Worm (Caenorhabditis elegans) whole organism, early embryonic: ENCODE results near the gene T26H5.10.

ENCODE experiments used
- B0310.2 ChIP-seq: sonication (generic microtip); optimal IDR thresholded peaks from 2 replicates; lab custom pipeline; 2016; ENCODE audit warnings: mild to moderate bottlenecking, missing genetic modification characterization, missing compliant biosample characterization
- F13C5.2 ChIP-seq: sonication (generic microtip); optimal IDR thresholded peaks from 2 replicates; lab custom pipeline; 2017; ENCODE audit warnings: mild to moderate bottlenecking, missing genetic modification characterization, inconsistent platforms, missing compliant biosample characterization
- aly-1 ChIP-seq: sonication (generic microtip); optimal IDR thresholded peaks from 2 replicates; lab custom pipeline; 2016; ENCODE audit warnings: missing genetic modification characterization, missing compliant biosample characterization
- ama-1 ChIP-seq: fragments of 150-350 bp; optimal IDR thresholded peaks from 2 replicates; lab custom pipeline; 2014
- ceh-13 ChIP-seq: fragments of 200-800 bp; sonication (Bioruptor generic); optimal IDR thresholded peaks from 2 replicates; lab custom pipeline; 2018; ENCODE audit warnings: mild to moderate bottlenecking, missing genetic modification characterization, missing compliant biosample characterization
- ceh-36 ChIP-seq: sonication (generic microtip); optimal IDR thresholded peaks from 2 replicates; lab custom pipeline; 2016; ENCODE audit warnings: missing genetic modification characterization, inconsistent platforms, missing compliant biosample characterization
- ets-7 ChIP-seq: sonication (generic microtip); optimal IDR thresholded peaks from 2 replicates; lab custom pipeline; 2016; ENCODE audit warnings: missing genotype, missing genetic modification characterization, missing compliant biosample characterization
- flt-1 ChIP-seq: fragments of 200-800 bp; sonication (Bioruptor generic); IDR thresholded peaks from 2 replicates; pipeline ENCODE4 v1.3.6; 2022; ENCODE audit warnings: missing genetic modification characterization, missing compliant biosample characterization
- hmbx-1 ChIP-seq: sonication (generic microtip); optimal IDR thresholded peaks from 2 replicates; lab custom pipeline; 2016; ENCODE audit warnings: mild to moderate bottlenecking, missing genetic modification characterization, missing compliant biosample characterization
- hmg-4 ChIP-seq: fragments of 200-800 bp; sonication (Bioruptor generic); optimal IDR thresholded peaks from 2 replicates; lab custom pipeline; 2018; ENCODE audit warnings: mild to moderate bottlenecking, missing genetic modification characterization, missing compliant biosample characterization
- hnd-1 ChIP-seq: sonication (generic microtip); optimal IDR thresholded peaks from 2 replicates; lab custom pipeline; 2016; ENCODE audit warnings: missing genetic modification characterization, missing compliant biosample characterization
- pes-1 ChIP-seq: fragments of 200-800 bp; sonication (Bioruptor generic); IDR thresholded peaks from 2 replicates; pipeline ENCODE4 v1.3.6; 2022; ENCODE audit warnings: missing genetic modification reagents, missing genetic modification characterization, missing compliant biosample characterization
- scrt-1 ChIP-seq: fragments of 200-800 bp; sonication (Bioruptor generic); IDR thresholded peaks from 2 replicates; pipeline ENCODE4 v1.3.6; 2022; ENCODE audit warnings: missing genetic modification characterization, missing compliant biosample characterization
- sea-1 ChIP-seq: fragments of 200-800 bp; sonication (Bioruptor generic); conservative IDR thresholded peaks from 2 replicates; pipeline ENCODE4 v1.3.6; 2022; ENCODE audit warnings: missing genetic modification characterization, missing compliant biosample characterization
- tbx-11 ChIP-seq: fragments of 200-800 bp; sonication (Bioruptor generic); IDR thresholded peaks from 2 replicates; pipeline ENCODE4 v1.3.6; 2022; ENCODE audit warnings: missing genetic modification characterization, missing compliant biosample characterization
- tbx-37 ChIP-seq: fragments of 200-800 bp; sonication (Bioruptor generic); conservative IDR thresholded peaks from 2 replicates; pipeline ENCODE4 v1.3.6; 2022; ENCODE audit warnings: missing genetic modification reagents, missing genetic modification characterization, missing compliant biosample characterization
- tra-4 ChIP-seq: sonication (generic microtip); optimal IDR thresholded peaks from 2 replicates; lab custom pipeline; 2017; ENCODE audit warnings: missing genetic modification characterization, missing compliant biosample characterization

T26H5.10 gene

ce11 chrV:15479107-15479506, 35.5 kb upstream of the T26H5.10 start:
- no peak for TF ChIP-seq ceh-13 (GFP tag; lab: Kevin White, UChicago)
- no peak for TF ChIP-seq hmg-4 (GFP tag; lab: Kevin White, UChicago)
- TF ChIP-seq pes-1 (GFP tag; lab: Robert Waterston, UW): no peak
- TF ChIP-seq hmbx-1 (tag; lab: Kevin White, UChicago): no peak

- TF ChIP-seq ama-1 (lab: Kevin White, UChicago): no peak
- TF ChIP-seq hnd-1 (tag; lab: Kevin White, UChicago): no peak
- TF ChIP-seq scrt-1 (GFP tag; lab: Robert Waterston, UW): no peak
These were observed 35.0 kb upstream of the T26H5.10 start, which contains the start of gene C06B8.2 for ce11 chrV:15478597-15478996. Gene C06B8.2, minus strand, starts transcription at chrV:15478749.

- TF ChIP-seq hnd-1 (tag; lab: Kevin White, UChicago): no peak
- TF ChIP-seq ceh-13 (GFP tag; lab: Kevin White, UChicago): no peak
- no peak for TF ChIP-seq tbx-11 (GFP tag; lab: Robert Waterston, UW)
These were observed 27.4 kb upstream of the T26H5.10 start, which contains the start of gene dpf-1 for ce11 chrV:15471029-15471428. Gene dpf-1, plus strand, starts transcription at chrV:15471329.

- TF ChIP-seq hnd-1 (tag; lab: Kevin White, UChicago): no peak
- TF ChIP-seq tbx-37 (GFP tag; lab: Robert Waterston, UW): no peak
- TF ChIP-seq pes-1 (GFP tag; lab: Robert Waterston, UW): no peak
- TF ChIP-seq F13C5.2 (tag; lab: Kevin White, UChicago): no peak
- no peak for TF ChIP-seq sea-1 (GFP tag; lab: Robert Waterston, UW)
- no peak for TF ChIP-seq ceh-36
- no peak for TF ChIP-seq flt-1 (GFP tag; lab: Robert Waterston, UW)
- TF ChIP-seq aly-1 (tag; lab: Kevin White, UChicago): no peak
- TF ChIP-seq ceh-13 (GFP tag; lab: Kevin White, UChicago): no peak
- no peak for TF ChIP-seq tbx-11 (GFP tag; lab: Robert Waterston, UW)
- no peak for TF ChIP-seq tra-4 (tag; lab: Kevin White, UChicago)
- TF ChIP-seq hmg-4 (GFP tag; lab: Kevin White, UChicago): no peak
- no peak for TF ChIP-seq ets-7 (tag; lab: Kevin White, UChicago)
- no peak for TF ChIP-seq B0310.2
- TF ChIP-seq scrt-1 (GFP tag; lab: Robert Waterston, UW): no peak
- TF ChIP-seq hmbx-1 (tag; lab: Kevin White, UChicago): no peak
These were observed 23.1 kb upstream of the T26H5.10 start for ce11 chrV:15466719-15467118.

- TF ChIP-seq sea-1 (GFP tag; lab: Robert Waterston, UW) (no peak), ceh-13 (GFP tag; lab: Kevin White, UChicago) (no peak)
These were observed 22.4 kb upstream of the T26H5.10 start for ce11 chrV:15466017-15466416.

- TF ChIP-seq sea-1 (GFP tag; lab: Robert Waterston, UW) (peak; percentile 86), aly-1 (tag; lab: Kevin White, UChicago) (peak; percentile 81), tra-4 (tag; lab: Kevin White, UChicago) (peak; percentile 77), ama-1 (lab: Kevin White, UChicago) (no peak), flt-1 (GFP tag; lab: Robert Waterston, UW) (peak; percentile 67), scrt-1 (GFP tag; lab: Robert Waterston, UW) (peak; percentile 83), ets-7 (tag; lab: Kevin White, UChicago) (peak; percentile 67), hnd-1 (tag; lab: Kevin White, UChicago) (peak; percentile 69), hmg-4 (GFP tag; lab: Kevin White, UChicago) (peak; percentile 94), pes-1 (GFP tag; lab: Robert Waterston, UW) (peak; percentile 86), hmbx-1 (tag; lab: Kevin White, UChicago) (peak; percentile 65), ceh-13 (GFP tag; lab: Kevin White, UChicago) (peak; percentile 55), tbx-11 (GFP tag; lab: Robert Waterston, UW) (peak; percentile 78), ceh-36 (peak; percentile 74), tbx-37 (GFP tag; lab: Robert Waterston, UW) (peak; percentile 72), F13C5.2 (tag; lab: Kevin White, UChicago) (peak; percentile 93), B0310.2 (peak; percentile 57)
These were observed 21.6 kb upstream of the T26H5.10 start, which contains the start of gene pqn-71 for ce11 chrV:15465032-15465727. Gene pqn-71, plus strand, starts transcription at chrV:15465677.

- TF ChIP-seq ama-1 (lab: Kevin White, UChicago) (no peak), ets-7 (tag; lab: Kevin White, UChicago) (no peak), aly-1 (tag; lab: Kevin White, UChicago) (no peak), B0310.2 (no peak)
These were observed 20.8 kb upstream of the T26H5.10 start, which contains the start of gene rocf-1 for ce11 chrV:15464402-15464801. Gene rocf-1, minus strand, starts transcription at chrV:15464502.

ce11 chrV:15459088-15459487, 15.5 kb upstream of the T26H5.10 start, which contains the start of gene str-71:
Gene str-71, minus strand, starts transcription at chrV:15459188.
- TF ChIP-seq ama-1 (lab: Kevin White, UChicago) (no peak), ceh-36 (no peak), B0310.2 (no peak), tbx-37 (GFP tag; lab: Robert Waterston, UW) (no peak), flt-1 (GFP tag; lab: Robert Waterston, UW) (no peak), tbx-11 (GFP tag; lab: Robert Waterston, UW) (no peak), tra-4 (tag; lab: Kevin White, UChicago) (no peak), hnd-1 (tag; lab: Kevin White, UChicago) (no peak), hmbx-1 (tag; lab: Kevin White, UChicago) (no peak), F13C5.2 (tag; lab: Kevin White, UChicago) (no peak), sea-1 (GFP tag; lab: Robert Waterston, UW) (no peak), scrt-1 (GFP tag; lab: Robert Waterston, UW) (no peak), ceh-13 (GFP tag; lab: Kevin White, UChicago) (no peak), aly-1 (tag; lab: Kevin White, UChicago) (no peak), pes-1 (GFP tag; lab: Robert Waterston, UW) (no peak), ets-7 (tag; lab: Kevin White, UChicago) (no peak), hmg-4 (GFP tag; lab: Kevin White, UChicago) (no peak)
